Worm (Caenorhabditis elegans): Measurements from ENCODE around the gene Y82E9BR.3.

- TF ChIP-seq skn-1 (tag; optimal IDR thresholded peaks at IDR 0.05), result no peak
- TF ChIP-seq nhr-77 (tag; optimal IDR thresholded peaks at IDR 0.05), result no peak
- TF ChIP-seq fos-1 (tag; optimal IDR thresholded peaks at IDR 0.05), result no peak
- no peak for TF ChIP-seq nhr-12 (tag; optimal IDR thresholded peaks at IDR 0.05)
- no peak for TF ChIP-seq unc-62 (GFP tag; optimal IDR thresholded peaks at IDR 0.05)
- TF ChIP-seq mdl-1 (tag; optimal IDR thresholded peaks at IDR 0.05), result no peak
Observed at ce11 chrIII:1421436-1421835, 2.4 kb downstream of the Y82E9BR.3 start.
